Fruit fly (Drosophila melanogaster) whole organism, pupa: ENCODE data around the gene NaPi-III.
"Not testable (repeated sequence)": the region's sequence is repeated elsewhere in the genome, so short reads cannot be mapped to it uniquely, and the experiment has no call there.

Source experiments
- CG10348 ChIP-seq: fragments of 200-800 bp; sonication (Bioruptor generic); IDR thresholded peaks from 2 replicates; pipeline ENCODE4 v1.3.6; 2022; ENCODE audit warnings: missing biosample characterization, missing genetic modification characterization
- CG12605 ChIP-seq: fragments of 200-800 bp; sonication (Bioruptor generic); IDR thresholded peaks from 2 replicates; pipeline ENCODE4 v1.3.6; 2022; ENCODE audit warnings: missing biosample characterization, missing genetic modification characterization
- CG13204 ChIP-seq: fragments of 200-800 bp; sonication (Bioruptor generic); optimal IDR thresholded peaks from 2 replicates; lab custom pipeline; 2018; ENCODE audit warnings: missing biosample characterization, mild to moderate bottlenecking, missing genetic modification characterization, moderate library complexity
- CG14655 ChIP-seq: fragments of 200-800 bp; sonication (Bioruptor generic); optimal IDR thresholded peaks from 3 replicates; lab custom pipeline; 2017; ENCODE audit warnings: mild to moderate bottlenecking, missing biosample characterization, missing genetic modification reagents, missing genetic modification characterization
- CG15710 ChIP-seq: fragments of 200-800 bp; sonication (Bioruptor generic); optimal IDR thresholded peaks from 2 replicates; lab custom pipeline; 2018; ENCODE audit warnings: missing biosample characterization, mild to moderate bottlenecking, missing genetic modification characterization, moderate library complexity
- CG17806 ChIP-seq: fragments of 200-800 bp; sonication (Bioruptor generic); optimal IDR thresholded peaks from 2 replicates; lab custom pipeline; 2018; ENCODE audit warnings: missing biosample characterization, mild to moderate bottlenecking, missing genetic modification characterization, moderate library complexity
- CG32121 ChIP-seq: fragments of 200-800 bp; sonication (Bioruptor generic); IDR thresholded peaks from 2 replicates; pipeline ENCODE4 v1.3.6; 2022; ENCODE audit warnings: missing biosample characterization, missing genetic modification characterization
- CG34367 ChIP-seq: fragments of 200-800 bp; sonication (Bioruptor generic); optimal IDR thresholded peaks from 2 replicates; lab custom pipeline; 2018; ENCODE audit warnings: missing biosample characterization, mild to moderate bottlenecking, missing genetic modification characterization
- CG4496 ChIP-seq: fragments of 200-800 bp; sonication (Bioruptor generic); IDR thresholded peaks from 3 replicates; pipeline ENCODE4 v1.3.6; 2022; ENCODE audit warnings: missing biosample characterization, missing genetic modification characterization
- CG8159 ChIP-seq: fragments of 200-800 bp; sonication (Bioruptor generic); optimal IDR thresholded peaks from 3 replicates; lab custom pipeline; 2018; ENCODE audit warnings: missing biosample characterization, mild to moderate bottlenecking, missing genetic modification characterization, moderate library complexity
- CG8301 ChIP-seq: fragments of 200-800 bp; sonication (Bioruptor generic); optimal IDR thresholded peaks from 2 replicates; lab custom pipeline; 2018; ENCODE audit warnings: missing biosample characterization, mild to moderate bottlenecking, missing genetic modification characterization
- CG9948 ChIP-seq: fragments of 200-800 bp; sonication (Bioruptor generic); optimal IDR thresholded peaks from 2 replicates; lab custom pipeline; 2018; ENCODE audit warnings: missing biosample characterization, mild to moderate bottlenecking, missing genetic modification characterization, moderate library complexity
- D1 ChIP-seq: fragments of 200-800 bp; sonication (Bioruptor generic); optimal IDR thresholded peaks from 2 replicates; lab custom pipeline; 2018; ENCODE audit warnings: missing biosample characterization, mild to moderate bottlenecking, missing genetic modification characterization, moderate library complexity
- EcR ChIP-seq: fragments of 200-800 bp; sonication (Bioruptor generic); optimal IDR thresholded peaks from 3 replicates; lab custom pipeline; 2019; ENCODE audit warnings: missing biosample characterization, missing genetic modification characterization, mild to moderate bottlenecking, moderate library complexity, missing genetic modification reagents
- Ets98B ChIP-seq: fragments of 200-800 bp; sonication (Bioruptor generic); IDR thresholded peaks from 2 replicates; pipeline ENCODE4 v1.3.6; 2022; ENCODE audit warnings: missing biosample characterization, missing genetic modification characterization
- Pif1A ChIP-seq: fragments of 200-800 bp; sonication (Bioruptor generic); optimal IDR thresholded peaks from 3 replicates; lab custom pipeline; 2016; ENCODE audit warnings: missing biosample characterization, missing genetic modification characterization
- Pif1B ChIP-seq: fragments of 200-800 bp; sonication (Bioruptor generic); optimal IDR thresholded peaks from 3 replicates; lab custom pipeline; 2016; ENCODE audit warnings: missing biosample characterization, missing genetic modification characterization
- Snoo ChIP-seq: fragments of 200-800 bp; sonication (Bioruptor generic); optimal IDR thresholded peaks from 3 replicates; lab custom pipeline; 2017; ENCODE audit warnings: missing biosample characterization, mild to moderate bottlenecking, missing genetic modification characterization, inconsistent platforms
- fd96Ca ChIP-seq: fragments of 200-800 bp; sonication (Bioruptor generic); IDR thresholded peaks from 3 replicates; pipeline ENCODE4 v1.3.6; 2022; ENCODE audit warnings: missing biosample characterization, missing genetic modification characterization
- gl ChIP-seq: fragments of 200-800 bp; sonication (Bioruptor generic); optimal IDR thresholded peaks from 2 replicates; lab custom pipeline; 2018; ENCODE audit warnings: missing biosample characterization, mild to moderate bottlenecking, missing genetic modification characterization
- rn ChIP-seq: fragments of 200-800 bp; sonication (Bioruptor generic); IDR thresholded peaks from 2 replicates; pipeline ENCODE4 v1.3.6; 2022; ENCODE audit warnings: missing biosample characterization, missing genetic modification characterization

The NaPi-III gene

dm6 chr3L:11130535-11130934 lies 7.4 kb downstream of the NaPi-III start, which contains the start of gene nol:
TSS of gene nol (plus strand) at chr3L:11130835.
- no peak for TF ChIP-seq CG8159 (tag; lab: Kevin White, UChicago)
- no peak for TF ChIP-seq CG15710 (tag; lab: Kevin White, UChicago)
- no peak for TF ChIP-seq CG4496 (GFP tag; lab: Robert Waterston, UW)
- TF ChIP-seq Ets98B (GFP tag; lab: Robert Waterston, UW) = no peak
- TF ChIP-seq Pif1B = no peak
- TF ChIP-seq CG32121 (GFP tag; lab: Robert Waterston, UW) = no peak

- not testable (repeated sequence) for TF ChIP-seq Snoo (tag; lab: Kevin White, UChicago); Ets98B (GFP tag; lab: Robert Waterston, UW); CG10348
- TF ChIP-seq, all 21 proteins: peak for 0; not testable (repeated sequence) for 21
These were observed 8.9 kb downstream of the NaPi-III start, which contains the start of gene CG32074 for dm6 chr3L:11132055-11132454. TSS of gene CG32074 (minus strand) at chr3L:11132322.

- TF ChIP-seq CG9948 (tag; lab: Kevin White, UChicago); CG8301 (tag; lab: Kevin White, UChicago); CG4496 (GFP tag; lab: Robert Waterston, UW): not testable (repeated sequence)
These were observed 11.7 kb downstream of the NaPi-III start, which contains the start of gene CG14143 for dm6 chr3L:11134886-11135285. TSS of gene CG14143 (plus strand) at chr3L:11134987.

- TF ChIP-seq CG4496 (GFP tag; lab: Robert Waterston, UW) (peak; percentile 18; the same call in 1 of the 3 replicates), CG12605 (GFP tag; lab: Robert Waterston, UW) (0 out of 2 replicates have a peak, but pooled peaks have one; percentile 11), CG8301 (tag; lab: Kevin White, UChicago) (no peak), Ets98B (GFP tag; lab: Robert Waterston, UW) (peak; percentile 43; the same call in 1 of the 2 replicates), CG8159 (tag; lab: Kevin White, UChicago) (peak; percentile 57)
These were observed 12.7 kb downstream of the NaPi-III start, which contains the start of gene IRSp53 for dm6 chr3L:11135846-11136245. TSS of gene IRSp53 (plus strand) at chr3L:11136049.

- TF ChIP-seq CG9948 (tag; lab: Kevin White, UChicago) (no peak), CG4496 (GFP tag; lab: Robert Waterston, UW) (no peak), gl (tag; lab: Kevin White, UChicago) (no peak), CG15710 (tag; lab: Kevin White, UChicago) (peak; percentile 33), CG10348 (no peak), CG14655 (GFP tag; lab: Kevin White, UChicago) (no peak), rn (GFP tag; lab: Robert Waterston, UW) (no peak), Ets98B (GFP tag; lab: Robert Waterston, UW) (no peak), Snoo (tag; lab: Kevin White, UChicago) (no peak), CG8159 (tag; lab: Kevin White, UChicago) (no peak), CG34367 (tag; lab: Kevin White, UChicago) (peak; percentile 59), Pif1A (GFP tag; lab: Kevin White, UChicago) (no peak), CG32121 (GFP tag; lab: Robert Waterston, UW) (no peak), D1 (tag; lab: Kevin White, UChicago) (no peak), CG13204 (GFP tag; lab: Kevin White, UChicago) (peak; percentile 63), EcR (GFP tag; lab: Kevin White, UChicago) (peak; percentile 72), CG8301 (tag; lab: Kevin White, UChicago) (no peak), fd96Ca (GFP tag; lab: Robert Waterston, UW) (no peak), Pif1B (no peak), CG12605 (GFP tag; lab: Robert Waterston, UW) (no peak), CG17806 (no peak)
These were observed 13.2 kb downstream of the NaPi-III start for dm6 chr3L:11136349-11136748.

dm6 chr3L:11138862-11139261 lies 15.7 kb downstream of the NaPi-III start:
- TF ChIP-seq CG9948 (tag; lab: Kevin White, UChicago) (no peak), Ets98B (GFP tag; lab: Robert Waterston, UW) (peak; percentile 45; the same call in 1 of the 2 replicates), fd96Ca (GFP tag; lab: Robert Waterston, UW) (peak; percentile 65; the same call in 2 of the 3 replicates), CG17806 (no peak)

- TF ChIP-seq CG32121 (GFP tag; lab: Robert Waterston, UW) (no peak), EcR (GFP tag; lab: Kevin White, UChicago) (peak; percentile 31)
These were observed 21.9 kb downstream of the NaPi-III start for dm6 chr3L:11145065-11145464.
